Fruit fly (Drosophila melanogaster) whole organism, prepupa: ENCODE measurements around the gene CG31928.
A peak's percentile ranks its signal among the peaks of the same experiment; 100 is the strongest.

ENCODE experiments used
- Blimp-1 ChIP-seq: fragments of 200-800 bp; sonication (Bioruptor generic); optimal IDR thresholded peaks from 3 replicates; lab custom pipeline; 2017; ENCODE audit warnings: missing biosample characterization, missing genetic modification characterization, mild to moderate bottlenecking, moderate library complexity, missing genetic modification reagents
- CG10631 ChIP-seq: fragments of 200-800 bp; sonication (Bioruptor generic); optimal IDR thresholded peaks from 2 replicates; lab custom pipeline; 2016; ENCODE audit warnings: missing biosample characterization, missing genetic modification characterization
- CG10669 ChIP-seq: fragments of 200-800 bp; sonication (Bioruptor generic); optimal IDR thresholded peaks from 3 replicates; lab custom pipeline; 2018; ENCODE audit warnings: missing biosample characterization, mild to moderate bottlenecking, missing genetic modification characterization, moderate library complexity
- CG11294 ChIP-seq: fragments of 200-800 bp; sonication (Bioruptor generic); IDR thresholded peaks from 2 replicates; pipeline ENCODE4 v1.3.6; 2022; ENCODE audit warnings: missing biosample characterization, missing genetic modification characterization
- CG11762 ChIP-seq: fragments of 200-800 bp; sonication (Bioruptor generic); optimal IDR thresholded peaks from 3 replicates; lab custom pipeline; 2016; ENCODE audit warnings: missing biosample characterization, missing genetic modification characterization; ENCODE audit not compliant: insufficient read depth
- CG11902 ChIP-seq: fragments of 200-800 bp; sonication (Bioruptor generic); optimal IDR thresholded peaks from 3 replicates; lab custom pipeline; 2016; ENCODE audit warnings: missing biosample characterization, missing genetic modification characterization
- CG15336 ChIP-seq: fragments of 200-800 bp; sonication (Bioruptor generic); IDR thresholded peaks from 2 replicates; pipeline ENCODE4 v1.3.6; 2022; ENCODE audit warnings: missing biosample characterization, missing genetic modification characterization
- CG16779 ChIP-seq: fragments of 200-800 bp; sonication (Bioruptor generic); optimal IDR thresholded peaks from 3 replicates; lab custom pipeline; 2017; ENCODE audit warnings: missing biosample characterization, mild to moderate bottlenecking, missing genetic modification characterization
- CG3032 ChIP-seq: fragments of 200-800 bp; optimal IDR thresholded peaks from 2 replicates; lab custom pipeline; 2019; ENCODE audit warnings: missing biosample characterization, mild to moderate bottlenecking, missing genetic modification characterization, moderate library complexity
- CG31627 ChIP-seq: fragments of 200-800 bp; sonication (Bioruptor generic); optimal IDR thresholded peaks from 3 replicates; lab custom pipeline; 2016; ENCODE audit warnings: missing biosample characterization, missing genetic modification characterization
- CG32006 ChIP-seq: fragments of 200-800 bp; sonication (Bioruptor generic); optimal IDR thresholded peaks from 3 replicates; lab custom pipeline; 2017; ENCODE audit warnings: missing biosample characterization, mild to moderate bottlenecking, missing genetic modification characterization
- CG34406 ChIP-seq: fragments of 200-800 bp; sonication (Bioruptor generic); optimal IDR thresholded peaks from 3 replicates; lab custom pipeline; 2016; ENCODE audit warnings: missing biosample characterization, missing genetic modification characterization
- CG4318 ChIP-seq: fragments of 200-800 bp; sonication (Bioruptor generic); optimal IDR thresholded peaks from 3 replicates; lab custom pipeline; 2017; ENCODE audit warnings: missing biosample characterization, mild to moderate bottlenecking, missing genetic modification characterization
- CG6163 ChIP-seq: fragments of 200-800 bp; sonication (Bioruptor generic); IDR thresholded peaks from 3 replicates; pipeline ENCODE4 v1.3.6; 2022; ENCODE audit warnings: missing biosample characterization, missing genetic modification characterization
- CG6276 ChIP-seq: fragments of 200-800 bp; sonication (Bioruptor generic); optimal IDR thresholded peaks from 2 replicates; lab custom pipeline; 2017; ENCODE audit warnings: missing biosample characterization, mild to moderate bottlenecking, missing genetic modification characterization
- CG6808 ChIP-seq: fragments of 200-800 bp; sonication (Bioruptor generic); optimal IDR thresholded peaks from 3 replicates; lab custom pipeline; 2017; ENCODE audit warnings: missing biosample characterization, missing genetic modification characterization, mild to moderate bottlenecking, moderate library complexity, missing genetic modification reagents
- CG6854 ChIP-seq: fragments of 200-800 bp; sonication (Bioruptor generic); optimal IDR thresholded peaks from 2 replicates; lab custom pipeline; 2017; ENCODE audit warnings: missing biosample characterization, mild to moderate bottlenecking, missing genetic modification characterization
- CG7368 ChIP-seq: fragments of 200-800 bp; sonication (Bioruptor generic); optimal IDR thresholded peaks from 3 replicates; lab custom pipeline; 2016; ENCODE audit warnings: missing biosample characterization, missing genetic modification characterization
- CG8119 ChIP-seq: fragments of 200-800 bp; sonication (Bioruptor generic); IDR thresholded peaks from 3 replicates; pipeline ENCODE4 v1.3.6; 2022; ENCODE audit warnings: missing biosample characterization, missing genetic modification characterization
- CG8632 ChIP-seq: fragments of 200-800 bp; sonication (Bioruptor generic); optimal IDR thresholded peaks from 3 replicates; lab custom pipeline; 2016; ENCODE audit warnings: missing biosample characterization, missing genetic modification characterization
- Eip78C ChIP-seq: fragments of 200-800 bp; sonication (Bioruptor generic); peaks from one replicate; lab custom pipeline; 2016; ENCODE audit warnings: missing biosample characterization, missing genetic modification characterization
- Eip93F ChIP-seq: fragments of 200-800 bp; sonication (Bioruptor generic); optimal IDR thresholded peaks from 2 replicates; lab custom pipeline; 2016; ENCODE audit warnings: missing biosample characterization, mild to moderate bottlenecking, missing genetic modification characterization
- Hr38 ChIP-seq: sonication (Bioruptor generic); optimal IDR thresholded peaks from 2 replicates; lab custom pipeline; 2016; ENCODE audit warnings: missing biosample characterization, missing genetic modification characterization
- Hr39 ChIP-seq: fragments of 200-800 bp; sonication (Bioruptor generic); optimal IDR thresholded peaks from 2 replicates; lab custom pipeline; 2016; ENCODE audit warnings: missing biosample characterization, missing genetic modification characterization
- Hr4 ChIP-seq: fragments of 200-800 bp; sonication (Bioruptor generic); optimal IDR thresholded peaks from 3 replicates; lab custom pipeline; 2016; ENCODE audit warnings: missing biosample characterization, missing genetic modification characterization
- Met ChIP-seq: fragments of 200-800 bp; sonication (Bioruptor generic); optimal IDR thresholded peaks from 3 replicates; lab custom pipeline; 2016; ENCODE audit warnings: missing biosample characterization, missing genetic modification characterization
- OdsH ChIP-seq: fragments of 200-800 bp; sonication (Bioruptor generic); optimal IDR thresholded peaks from 3 replicates; lab custom pipeline; 2016; ENCODE audit warnings: missing biosample characterization, missing genetic modification characterization
- Smox ChIP-seq: fragments of 200-800 bp; sonication (Bioruptor generic); optimal IDR thresholded peaks from 3 replicates; lab custom pipeline; 2016; ENCODE audit warnings: missing biosample characterization, missing genetic modification characterization
- Sox102F ChIP-seq: fragments of 200-800 bp; sonication (Bioruptor generic); optimal IDR thresholded peaks from 2 replicates; lab custom pipeline; 2016; ENCODE audit warnings: missing biosample characterization, mild to moderate bottlenecking, missing genetic modification characterization
- Sox15 ChIP-seq: fragments of 200-800 bp; sonication (Bioruptor generic); optimal IDR thresholded peaks from 3 replicates; lab custom pipeline; 2016; ENCODE audit warnings: missing biosample characterization, missing genetic modification characterization
- achi ChIP-seq: fragments of 200-800 bp; sonication (Bioruptor generic); optimal IDR thresholded peaks from 3 replicates; lab custom pipeline; 2016; ENCODE audit warnings: missing biosample characterization, missing genetic modification characterization
- acj6 ChIP-seq: fragments of 200-800 bp; sonication (Bioruptor generic); optimal IDR thresholded peaks from 3 replicates; lab custom pipeline; 2016; ENCODE audit warnings: missing biosample characterization, missing genetic modification characterization
- cyc ChIP-seq: fragments of 200-800 bp; sonication (Bioruptor generic); optimal IDR thresholded peaks from 3 replicates; lab custom pipeline; 2016; ENCODE audit warnings: missing biosample characterization, missing genetic modification characterization
- dac ChIP-seq: fragments of 200-800 bp; sonication (Bioruptor generic); optimal IDR thresholded peaks from 2 replicates; lab custom pipeline; 2017; ENCODE audit warnings: missing biosample characterization, mild to moderate bottlenecking, missing genetic modification characterization
- dsx ChIP-seq: fragments of 200-800 bp; optimal IDR thresholded peaks from 3 replicates; lab custom pipeline; 2019; ENCODE audit warnings: missing biosample characterization, mild to moderate bottlenecking, missing genetic modification characterization, moderate library complexity; ENCODE audit not compliant: poor library complexity, severe bottlenecking
- eg ChIP-seq: fragments of 200-800 bp; sonication (Bioruptor generic); IDR thresholded peaks from 3 replicates; pipeline ENCODE4 v1.3.6; 2022; ENCODE audit warnings: missing biosample characterization, missing genetic modification characterization
- esn ChIP-seq: fragments of 200-800 bp; sonication (Bioruptor generic); optimal IDR thresholded peaks from 2 replicates; lab custom pipeline; 2016; ENCODE audit warnings: missing biosample characterization, mild to moderate bottlenecking, missing genetic modification characterization, moderate library complexity
- fd59A ChIP-seq: fragments of 200-800 bp; sonication (Bioruptor generic); optimal IDR thresholded peaks from 2 replicates; lab custom pipeline; 2017; ENCODE audit warnings: missing biosample characterization, mild to moderate bottlenecking, missing genetic modification characterization, missing genetic modification reagents
- fd85E ChIP-seq: fragments of 200-800 bp; sonication (Bioruptor generic); optimal IDR thresholded peaks from 3 replicates; lab custom pipeline; 2016; ENCODE audit warnings: missing biosample characterization, missing genetic modification characterization
- lz ChIP-seq: fragments of 200-800 bp; sonication (Bioruptor generic); optimal IDR thresholded peaks from 3 replicates; lab custom pipeline; 2016; ENCODE audit warnings: missing biosample characterization, missing genetic modification characterization
- net ChIP-seq: fragments of 200-800 bp; sonication (Bioruptor generic); optimal IDR thresholded peaks from 3 replicates; lab custom pipeline; 2016; ENCODE audit warnings: missing biosample characterization, missing genetic modification characterization
- pdm3 ChIP-seq: fragments of 200-800 bp; sonication (Bioruptor generic); optimal IDR thresholded peaks from 3 replicates; lab custom pipeline; 2016; ENCODE audit warnings: missing biosample characterization, missing genetic modification characterization
- salr ChIP-seq, 2 experiments: fragments of 200-800 bp; sonication (Bioruptor generic); optimal IDR thresholded peaks; 3 replicates each; lab custom pipeline; 2016 to 2018; ENCODE audit warnings: missing biosample characterization in 2 of 2, missing genetic modification characterization in 2 of 2, mild to moderate bottlenecking in 1 of 2
- spab ChIP-seq: fragments of 200-800 bp; sonication (Bioruptor generic); optimal IDR thresholded peaks from 2 replicates; lab custom pipeline; 2017; ENCODE audit warnings: missing biosample characterization, mild to moderate bottlenecking, missing genetic modification characterization, missing genetic modification reagents
- vri ChIP-seq: fragments of 200-800 bp; sonication (Bioruptor generic); optimal IDR thresholded peaks from 3 replicates; lab custom pipeline; 2016; ENCODE audit warnings: missing biosample characterization, mild to moderate bottlenecking, missing genetic modification characterization

Gene CG31928

dm6 chr2L:1491791-1492345 lies at the start of gene CG31928:
Gene CG31928 (plus strand): TSS chr2L:1492295.
- peak; percentile 4 for TF ChIP-seq Met (GFP tag; lab: Kevin White, UChicago)
- TF ChIP-seq CG8119 (GFP tag; lab: Robert Waterston, UW): no peak
- TF ChIP-seq CG16779 (tag; lab: Kevin White, UChicago): no peak
- TF ChIP-seq CG15336 (GFP tag; lab: Robert Waterston, UW): no peak
- TF ChIP-seq CG4318 (GFP tag; lab: Kevin White, UChicago): no peak
- TF ChIP-seq lz (GFP tag; lab: Kevin White, UChicago): peak; percentile 7
- no peak for TF ChIP-seq dac
- no peak for TF ChIP-seq eg (GFP tag; lab: Robert Waterston, UW)
- TF ChIP-seq Hr39: no peak
- TF ChIP-seq Hr4: no peak
- TF ChIP-seq CG11762: no peak
- no peak for TF ChIP-seq CG34406 (GFP tag; lab: Kevin White, UChicago)
- peak; percentile 21 for TF ChIP-seq CG31627 (GFP tag; lab: Kevin White, UChicago)
- no peak for TF ChIP-seq CG6854
- TF ChIP-seq Eip78C (GFP tag; lab: Kevin White, UChicago): peak; percentile 2
- TF ChIP-seq CG32006: no peak
- no peak for TF ChIP-seq CG6276 (GFP tag; lab: Kevin White, UChicago)
- no peak for TF ChIP-seq fd59A (GFP tag; lab: Kevin White, UChicago)
- TF ChIP-seq Hr38 (GFP tag; lab: Kevin White, UChicago): no peak
- TF ChIP-seq CG11294: no peak
- TF ChIP-seq cyc: no peak
- TF ChIP-seq acj6 (GFP tag; lab: Kevin White, UChicago): no peak

dm6 chr2L:1443509-1443908 lies 48.6 kb upstream of the CG31928 start:
- TF ChIP-seq fd85E (no peak), CG10631 (GFP tag; lab: Kevin White, UChicago) (no peak), CG34406 (GFP tag; lab: Kevin White, UChicago) (no peak), acj6 (GFP tag; lab: Kevin White, UChicago) (no peak), salr (GFP tag; optimal IDR thresholded peaks at IDR 0.05; lab: Kevin White, UChicago) (no peak), cyc (no peak), spab (no peak), Sox15 (GFP tag; lab: Kevin White, UChicago) (no peak), Blimp-1 (no peak), Met (GFP tag; lab: Kevin White, UChicago) (no peak), Eip93F (GFP tag; lab: Kevin White, UChicago) (no peak), pdm3 (GFP tag; lab: Kevin White, UChicago) (no peak), achi (no peak), Sox102F (GFP tag; lab: Kevin White, UChicago) (no peak), Smox (GFP tag; lab: Kevin White, UChicago) (no peak), vri (GFP tag; lab: Kevin White, UChicago) (no peak)

dm6 chr2L:1445048-1445447 lies 47.0 kb upstream of the CG31928 start:
- TF ChIP-seq CG16779 (tag; lab: Kevin White, UChicago) (peak; percentile 15), Met (GFP tag; lab: Kevin White, UChicago) (peak; percentile 84), eg (GFP tag; lab: Robert Waterston, UW) (no peak), CG6163 (GFP tag; lab: Robert Waterston, UW) (peak; percentile 69; the same call in 2 of the 3 replicates), CG8119 (GFP tag; lab: Robert Waterston, UW) (0 out of 3 replicates have a peak, but pooled peaks have one; percentile 25), CG6276 (GFP tag; lab: Kevin White, UChicago) (no peak), CG3032 (peak; percentile 74), esn (GFP tag; lab: Kevin White, UChicago) (peak; percentile 84), Blimp-1 (peak; percentile 61), CG10669 (GFP tag; lab: Kevin White, UChicago) (peak; percentile 68), CG11902 (GFP tag; lab: Kevin White, UChicago) (peak; percentile 53), Hr38 (GFP tag; lab: Kevin White, UChicago) (no peak), vri (GFP tag; lab: Kevin White, UChicago) (peak; percentile 77), acj6 (GFP tag; lab: Kevin White, UChicago) (peak; percentile 79), fd59A (GFP tag; lab: Kevin White, UChicago) (peak; percentile 59), Hr4 (peak; percentile 11), achi (peak; percentile 76), fd85E (no peak), CG7368 (GFP tag; lab: Kevin White, UChicago) (peak; percentile 72), Sox102F (GFP tag; lab: Kevin White, UChicago) (peak; percentile 81), spab (peak; percentile 64), dac (no peak), dsx (peak; percentile 74), net (GFP tag; lab: Kevin White, UChicago) (peak; percentile 56), CG6808 (GFP tag; lab: Kevin White, UChicago) (peak; percentile 72), cyc (peak; percentile 72), CG10631 (GFP tag; lab: Kevin White, UChicago) (peak; percentile 71), OdsH (peak; percentile 69), lz (GFP tag; lab: Kevin White, UChicago) (peak; percentile 75), CG8632 (GFP tag; lab: Kevin White, UChicago) (peak; percentile 71)
